Fruit fly (Drosophila melanogaster) whole organism, embryonic: ENCODE results near the gene cana.

Source experiments
- Blimp-1 ChIP-seq: fragments of 200-800 bp; sonication (Bioruptor generic); optimal IDR thresholded peaks from 3 replicates; lab custom pipeline; 2018; ENCODE audit warnings: missing biosample characterization, missing genetic modification characterization, mild to moderate bottlenecking, moderate library complexity, missing genetic modification reagents
- CG10543 ChIP-seq: fragments of 200-800 bp; sonication (Bioruptor generic); optimal IDR thresholded peaks from 3 replicates; lab custom pipeline; 2017; ENCODE audit warnings: missing biosample characterization, mild to moderate bottlenecking, missing genetic modification characterization, moderate library complexity
- CG11723 ChIP-seq: fragments of 200-800 bp; sonication (Bioruptor generic); optimal IDR thresholded peaks from 2 replicates; lab custom pipeline; 2017; ENCODE audit warnings: missing biosample characterization, mild to moderate bottlenecking, missing genetic modification characterization
- CG12071 ChIP-seq: fragments of 200-800 bp; sonication (Bioruptor generic); optimal IDR thresholded peaks from 3 replicates; lab custom pipeline; 2018; ENCODE audit warnings: missing biosample characterization, mild to moderate bottlenecking, missing genetic modification characterization
- CG12236 ChIP-seq: fragments of 200-800 bp; sonication (Bioruptor generic); optimal IDR thresholded peaks from 2 replicates; lab custom pipeline; 2016; ENCODE audit warnings: missing biosample characterization, missing genetic modification characterization
- CG12391 ChIP-seq: fragments of 200-800 bp; sonication (Bioruptor generic); optimal IDR thresholded peaks from 3 replicates; lab custom pipeline; 2018; ENCODE audit warnings: missing biosample characterization, mild to moderate bottlenecking, missing genetic modification characterization, moderate library complexity
- CG13424 ChIP-seq: fragments of 200-800 bp; sonication (Bioruptor generic); optimal IDR thresholded peaks from 2 replicates; lab custom pipeline; 2019; ENCODE audit warnings: missing biosample characterization, mild to moderate bottlenecking, missing genetic modification characterization, moderate library complexity
- CG13624 ChIP-seq: fragments of 200-800 bp; sonication (Bioruptor generic); optimal IDR thresholded peaks from 2 replicates; lab custom pipeline; 2016; ENCODE audit warnings: missing biosample characterization, missing genetic modification characterization
- CG13894 ChIP-seq: fragments of 200-800 bp; sonication (Bioruptor generic); optimal IDR thresholded peaks from 3 replicates; lab custom pipeline; 2018; ENCODE audit warnings: missing biosample characterization, mild to moderate bottlenecking, missing genetic modification characterization, moderate library complexity
- CG14710 ChIP-seq: fragments of 200-800 bp; sonication (Bioruptor generic); optimal IDR thresholded peaks from 3 replicates; lab custom pipeline; 2019; ENCODE audit warnings: missing biosample characterization, mild to moderate bottlenecking, missing genetic modification characterization, moderate library complexity
- CG16779 ChIP-seq: fragments of 200-800 bp; sonication (Bioruptor generic); IDR thresholded peaks from 2 replicates; pipeline ENCODE4 v1.3.6; 2022; ENCODE audit warnings: missing biosample characterization, missing genetic modification characterization
- CG16815 ChIP-seq: fragments of 200-800 bp; sonication (Bioruptor generic); optimal IDR thresholded peaks from 3 replicates; lab custom pipeline; 2017; ENCODE audit warnings: missing biosample characterization, mild to moderate bottlenecking, missing genetic modification characterization
- CG17802 ChIP-seq: fragments of 200-800 bp; sonication (Bioruptor generic); optimal IDR thresholded peaks from 2 replicates; lab custom pipeline; 2018; ENCODE audit warnings: missing biosample characterization, mild to moderate bottlenecking, missing genetic modification characterization, moderate library complexity
- CG2678 ChIP-seq: fragments of 200-800 bp; sonication (Bioruptor generic); optimal IDR thresholded peaks from 3 replicates; lab custom pipeline; 2019; ENCODE audit warnings: missing biosample characterization, mild to moderate bottlenecking, missing genetic modification characterization, moderate library complexity
- CG2875 ChIP-seq: fragments of 200-800 bp; sonication (Bioruptor generic); optimal IDR thresholded peaks from 2 replicates; lab custom pipeline; 2017; ENCODE audit warnings: missing biosample characterization, mild to moderate bottlenecking, missing genetic modification characterization, missing genetic modification reagents
- CG30431 ChIP-seq: fragments of 200-800 bp; sonication (Bioruptor generic); optimal IDR thresholded peaks from 2 replicates; lab custom pipeline; 2017; ENCODE audit warnings: missing biosample characterization, missing genetic modification characterization
- CG3065 ChIP-seq: fragments of 200-800 bp; sonication (Bioruptor generic); optimal IDR thresholded peaks from 2 replicates; lab custom pipeline; 2016; ENCODE audit warnings: missing biosample characterization, missing genetic modification characterization
- CG31224 ChIP-seq: fragments of 200-800 bp; sonication (Bioruptor generic); IDR thresholded peaks from 2 replicates; pipeline ENCODE4 v1.3.6; 2022; ENCODE audit warnings: missing biosample characterization, missing genetic modification characterization
- CG34376 ChIP-seq: fragments of 200-800 bp; sonication (Bioruptor generic); optimal IDR thresholded peaks from 2 replicates; lab custom pipeline; 2018; ENCODE audit warnings: missing biosample characterization, mild to moderate bottlenecking, missing genetic modification characterization
- CG34422 ChIP-seq: fragments of 200-800 bp; sonication (Bioruptor generic); IDR thresholded peaks from 3 replicates; pipeline ENCODE4 v1.3.6; 2022; ENCODE audit warnings: missing biosample characterization, missing genetic modification characterization
- CG6765 ChIP-seq: fragments of 200-800 bp; sonication (Bioruptor generic); optimal IDR thresholded peaks from 3 replicates; lab custom pipeline; 2017; ENCODE audit warnings: missing biosample characterization, mild to moderate bottlenecking, missing genetic modification characterization
- CG7963 ChIP-seq: fragments of 200-800 bp; sonication (Bioruptor generic); IDR thresholded peaks from 3 replicates; pipeline ENCODE4 v1.3.6; 2022; ENCODE audit warnings: missing biosample characterization, missing genetic modification characterization; ENCODE audit not compliant: partially characterized antibody
- Dad ChIP-seq: fragments of 200-800 bp; sonication (Bioruptor generic); optimal IDR thresholded peaks from 3 replicates; lab custom pipeline; 2016; ENCODE audit warnings: missing biosample characterization, missing genetic modification characterization
- Dfd ChIP-seq, 2 experiments: fragments of >200 bp; optimal IDR thresholded peaks; 2 replicates each; lab custom pipeline; 2017; ENCODE audit warnings: missing biosample characterization in 2 of 2, missing genetic modification characterization in 2 of 2
- Dref ChIP-seq: fragments of 200-800 bp; sonication (Bioruptor generic); IDR thresholded peaks from 2 replicates; pipeline ENCODE4 v1.3.6; 2022; ENCODE audit warnings: missing biosample characterization, missing genetic modification characterization
- Elba2 ChIP-seq: fragments of 200-800 bp; sonication (Bioruptor generic); optimal IDR thresholded peaks from 3 replicates; lab custom pipeline; 2016; ENCODE audit warnings: missing biosample characterization, missing genetic modification characterization
- HLH4C ChIP-seq: fragments of 200-800 bp; sonication (Bioruptor generic); IDR thresholded peaks from 3 replicates; pipeline ENCODE4 v1.3.6; 2022; ENCODE audit warnings: missing biosample characterization, missing genetic modification characterization; ENCODE audit not compliant: partially characterized antibody
- HmgZ ChIP-seq: fragments of 200-800 bp; sonication (Bioruptor generic); optimal IDR thresholded peaks from 2 replicates; lab custom pipeline; 2018; ENCODE audit warnings: missing biosample characterization, mild to moderate bottlenecking, missing genetic modification characterization
- Hmx ChIP-seq: fragments of 200-800 bp; sonication (Bioruptor generic); optimal IDR thresholded peaks from 2 replicates; lab custom pipeline; 2016; ENCODE audit warnings: missing biosample characterization, missing genetic modification characterization
- Hsf ChIP-seq: fragments of 200-800 bp; sonication (Bioruptor generic); optimal IDR thresholded peaks from 3 replicates; lab custom pipeline; 2016; ENCODE audit warnings: missing biosample characterization, missing genetic modification characterization
- Max ChIP-seq: fragments of 200-800 bp; sonication (Bioruptor generic); optimal IDR thresholded peaks from 2 replicates; lab custom pipeline; 2016; ENCODE audit warnings: missing biosample characterization, mild to moderate bottlenecking, missing genetic modification characterization
- Tbp ChIP-seq: fragments of >200 bp; optimal IDR thresholded peaks from 2 replicates; lab custom pipeline; 2018; ENCODE audit warnings: missing biosample characterization, missing genetic modification characterization
- Xrp1 ChIP-seq: fragments of 200-800 bp; sonication (Bioruptor generic); IDR thresholded peaks from 2 replicates; pipeline ENCODE4 v1.3.6; 2022; ENCODE audit warnings: missing biosample characterization, missing genetic modification characterization
- abd-A ChIP-seq: fragments of 200-800 bp; sonication (Bioruptor generic); optimal IDR thresholded peaks from 3 replicates; lab custom pipeline; 2019; ENCODE audit warnings: missing biosample characterization, mild to moderate bottlenecking, missing genetic modification characterization, moderate library complexity
- cad ChIP-seq: fragments of >200 bp; optimal IDR thresholded peaks from 2 replicates; lab custom pipeline; 2017; ENCODE audit warnings: missing biosample characterization, missing genetic modification characterization
- chif ChIP-seq, 2 experiments: fragments of 200-800 bp; sonication (Bioruptor generic); optimal IDR thresholded peaks; 3 replicates each; lab custom pipeline; 2016; ENCODE audit warnings: missing biosample characterization in 2 of 2, missing genetic modification characterization in 2 of 2
- chm ChIP-seq: fragments of 200-800 bp; sonication (Bioruptor generic); IDR thresholded peaks from 2 replicates; pipeline ENCODE4 v1.3.6; 2022; ENCODE audit warnings: missing biosample characterization, missing genetic modification characterization
- dysf ChIP-seq: fragments of 200-800 bp; sonication (Bioruptor generic); IDR thresholded peaks from 3 replicates; pipeline ENCODE4 v1.3.6; 2022; ENCODE audit warnings: missing biosample characterization, missing genetic modification characterization
- ftz-f1 ChIP-seq: fragments of 200-800 bp; sonication (Bioruptor generic); optimal IDR thresholded peaks from 2 replicates; lab custom pipeline; 2016; ENCODE audit warnings: missing biosample characterization, missing genetic modification characterization
- grn ChIP-seq: fragments of 200-800 bp; sonication (Bioruptor generic); optimal IDR thresholded peaks from 3 replicates; lab custom pipeline; 2017; ENCODE audit warnings: missing biosample characterization, missing genetic modification characterization
- ken ChIP-seq: fragments of 200-800 bp; sonication (Bioruptor generic); IDR thresholded peaks from 3 replicates; pipeline ENCODE4 v1.3.6; 2022; ENCODE audit warnings: missing biosample characterization, missing genetic modification characterization
- mam ChIP-seq: fragments of 200-800 bp; sonication (Bioruptor generic); optimal IDR thresholded peaks from 3 replicates; lab custom pipeline; 2016; ENCODE audit warnings: missing biosample characterization, missing genetic modification characterization
- org-1 ChIP-seq: fragments of 200-800 bp; sonication (Bioruptor generic); optimal IDR thresholded peaks from 2 replicates; lab custom pipeline; 2017; ENCODE audit warnings: missing biosample characterization, missing genetic modification characterization
- ranshi ChIP-seq: fragments of 200-800 bp; sonication (Bioruptor generic); IDR thresholded peaks from 2 replicates; pipeline ENCODE4 v1.3.6; 2022; ENCODE audit warnings: missing biosample characterization, missing genetic modification characterization
- rib ChIP-seq: fragments of 200-800 bp; sonication (Bioruptor generic); IDR thresholded peaks from 2 replicates; pipeline ENCODE4 v1.3.6; 2022; ENCODE audit warnings: missing biosample characterization, missing genetic modification characterization
- run ChIP-seq: fragments of 200-800 bp; sonication (Bioruptor generic); optimal IDR thresholded peaks from 3 replicates; lab custom pipeline; 2018; ENCODE audit warnings: missing biosample characterization, mild to moderate bottlenecking, missing genetic modification characterization
- seq ChIP-seq: fragments of 200-800 bp; sonication (Bioruptor generic); IDR thresholded peaks from 2 replicates; pipeline ENCODE4 v1.3.6; 2022; ENCODE audit warnings: missing biosample characterization, missing genetic modification characterization
- sna ChIP-seq: fragments of 200-800 bp; sonication (Bioruptor generic); IDR thresholded peaks from 2 replicates; pipeline ENCODE4 v1.3.6; 2022; ENCODE audit warnings: missing biosample characterization, missing genetic modification characterization; ENCODE audit not compliant: partially characterized antibody
- sug ChIP-seq: fragments of 200-800 bp; optimal IDR thresholded peaks from 2 replicates; lab custom pipeline; 2019; ENCODE audit warnings: missing biosample characterization, mild to moderate bottlenecking, missing genetic modification characterization, moderate library complexity
- trh ChIP-seq: fragments of 200-800 bp; sonication (Bioruptor generic); optimal IDR thresholded peaks from 2 replicates; lab custom pipeline; 2016; ENCODE audit warnings: missing biosample characterization, missing genetic modification characterization

Gene cana

dm6 chr2L:11268933-11269631 lies 498 bp upstream of the cana start, which contains the start of gene cmet (continued):
- TF ChIP-seq run (tag; lab: Kevin White, UChicago), result no peak
- no peak for TF ChIP-seq sug (tag; lab: Kevin White, UChicago)
- TF ChIP-seq Dfd (GFP tag; optimal IDR thresholded peaks at IDR 0.05; lab: Kevin White, UChicago), result no peak
- TF ChIP-seq CG11723 (GFP tag; lab: Kevin White, UChicago), result no peak
- no peak for TF ChIP-seq CG6765 (GFP tag; lab: Kevin White, UChicago)
- peak; percentile 78 for TF ChIP-seq mam (GFP tag; lab: Kevin White, UChicago)
- peak; percentile 66 for TF ChIP-seq HmgZ
- TF ChIP-seq abd-A (tag; lab: Kevin White, UChicago), result no peak
- peak; percentile 59 for TF ChIP-seq CG17802 (tag; lab: Kevin White, UChicago)
- TF ChIP-seq CG13624 (GFP tag; lab: Kevin White, UChicago), result peak; percentile 66
- peak; percentile 70 for TF ChIP-seq CG14710
- TF ChIP-seq CG12236 (GFP tag; lab: Kevin White, UChicago), result peak; percentile 35
- peak; percentile 7 for TF ChIP-seq CG30431
- TF ChIP-seq chif (GFP tag; optimal IDR thresholded peaks at IDR 0.05; lab: Kevin White, UChicago), result peak; percentile 14 to 66
- peak; percentile 86 for TF ChIP-seq sna (GFP tag; lab: Robert Waterston, UW)
- no peak for TF ChIP-seq trh (GFP tag; lab: Kevin White, UChicago)
- no peak for TF ChIP-seq CG2678 (tag; lab: Kevin White, UChicago)
- no peak for TF ChIP-seq Hmx (GFP tag; lab: Kevin White, UChicago)
- peak; percentile 52; the same call in 1 of the 3 replicates for TF ChIP-seq ken (GFP tag; lab: Robert Waterston, UW)
- peak; percentile 70 for TF ChIP-seq Dad
- TF ChIP-seq CG12391 (tag; lab: Kevin White, UChicago), result peak; percentile 70
- TF ChIP-seq CG13424 (tag; lab: Kevin White, UChicago), result peak; percentile 60
- peak; percentile 97 for TF ChIP-seq CG7963 (GFP tag; lab: Robert Waterston, UW)
- peak; percentile 99 for TF ChIP-seq HLH4C (GFP tag; lab: Robert Waterston, UW)
- no peak for TF ChIP-seq org-1
- no peak for TF ChIP-seq seq (GFP tag; lab: Robert Waterston, UW)
- TF ChIP-seq Dref (GFP tag; lab: Robert Waterston, UW), result peak; percentile 98
- TF ChIP-seq chm (GFP tag; lab: Robert Waterston, UW), result 0 out of 2 replicates have a peak, but pooled peaks have one; percentile 15
- TF ChIP-seq rib (GFP tag; lab: Robert Waterston, UW), result no peak
- no peak for TF ChIP-seq CG16815 (GFP tag; lab: Kevin White, UChicago)
- peak; percentile 45; the same call in 1 of the 2 replicates for TF ChIP-seq ranshi (GFP tag; lab: Robert Waterston, UW)
- TF ChIP-seq CG10543, result no peak
- no peak for TF ChIP-seq CG13894 (tag; lab: Kevin White, UChicago)
- TF ChIP-seq Max (GFP tag; lab: Kevin White, UChicago), result peak; percentile 57
- peak; percentile 42 for TF ChIP-seq grn (GFP tag; lab: Kevin White, UChicago)
- TF ChIP-seq Elba2 (GFP tag; lab: Kevin White, UChicago), result peak; percentile 85
- TF ChIP-seq CG16779 (GFP tag; lab: Robert Waterston, UW), result no peak
- peak; percentile 60 for TF ChIP-seq Hsf (GFP tag; lab: Kevin White, UChicago)
- peak; percentile 27 for TF ChIP-seq CG3065 (GFP tag; lab: Kevin White, UChicago)
- TF ChIP-seq ftz-f1, result no peak
- TF ChIP-seq CG31224 (GFP tag; lab: Robert Waterston, UW), result 0 out of 2 replicates have a peak, but pooled peaks have one; percentile 30
- TF ChIP-seq CG12071 (GFP tag; lab: Kevin White, UChicago), result no peak
- TF ChIP-seq CG34376 (GFP tag; lab: Kevin White, UChicago), result peak; percentile 1
- TF ChIP-seq Blimp-1 (GFP tag; lab: Kevin White, UChicago), result no peak
- peak; percentile 56 for TF ChIP-seq CG34422 (GFP tag; lab: Robert Waterston, UW)
- no peak for TF ChIP-seq cad (GFP tag; lab: Kevin White, UChicago)
- no peak for TF ChIP-seq Tbp
- no peak; the same call in 1 of the 2 replicates for TF ChIP-seq Xrp1
- peak; percentile 60; the same call in 2 of the 3 replicates for TF ChIP-seq dysf
- TF ChIP-seq CG2875 (GFP tag; lab: Kevin White, UChicago), result no peak
